Worm (Caenorhabditis elegans): ENCODE measurements around the gene nlp-47.
A peak's percentile ranks its signal among the peaks of the same experiment; 100 is the strongest.

- TF ChIP-seq tbx-7 (tag; optimal IDR thresholded peaks at IDR 0.05) (no peak), che-1 (tag; optimal IDR thresholded peaks at IDR 0.05) (no peak), rnt-1 (tag; optimal IDR thresholded peaks at IDR 0.05) (no peak), ceh-9 (tag; optimal IDR thresholded peaks at IDR 0.05) (no peak), gmeb-2 (tag; optimal IDR thresholded peaks at IDR 0.05) (no peak), zip-5 (tag; optimal IDR thresholded peaks at IDR 0.05) (no peak), ztf-16 (tag; optimal IDR thresholded peaks at IDR 0.05) (no peak), elt-2 (tag; optimal IDR thresholded peaks at IDR 0.05) (peak; percentile 4), pros-1 (tag; optimal IDR thresholded peaks at IDR 0.05) (no peak), sox-2 (GFP tag; IDR thresholded peaks at IDR 0.05) (no peak)
These were observed 42.8 kb downstream of the nlp-47 start for ce11 chrIV:5333484-5333883.
